Worm (Caenorhabditis elegans): Measurements from ENCODE around the gene C53D6.6.

Gene C53D6.6

ce11 chrIV:9021245-9021779 lies 11.2 kb downstream of the C53D6.6 start:
- TF ChIP-seq unc-62 (GFP tag; optimal IDR thresholded peaks at IDR 0.05) = no peak

ce11 chrIV:9020840-9021239 lies 11.6 kb downstream of the C53D6.6 start, which contains the start of gene C53D6.4:
TSS of gene C53D6.4 (minus strand) at chrIV:9020940.
- TF ChIP-seq unc-62 (GFP tag; optimal IDR thresholded peaks at IDR 0.05) = no peak

ce11 chrIV:9016477-9016876 lies 16.0 kb downstream of the C53D6.6 start, which contains the start of gene acc-2:
TSS of gene acc-2 (plus strand) at chrIV:9016777.
- TF ChIP-seq unc-62 (GFP tag; optimal IDR thresholded peaks at IDR 0.05) = no peak

ce11 chrIV:9010257-9010656 lies 22.2 kb downstream of the C53D6.6 start, which contains the start of gene C53D6.11:
TSS of gene C53D6.11 (plus strand) at chrIV:9010584.
- no peak for TF ChIP-seq unc-62 (GFP tag; optimal IDR thresholded peaks at IDR 0.05)

DNA sequence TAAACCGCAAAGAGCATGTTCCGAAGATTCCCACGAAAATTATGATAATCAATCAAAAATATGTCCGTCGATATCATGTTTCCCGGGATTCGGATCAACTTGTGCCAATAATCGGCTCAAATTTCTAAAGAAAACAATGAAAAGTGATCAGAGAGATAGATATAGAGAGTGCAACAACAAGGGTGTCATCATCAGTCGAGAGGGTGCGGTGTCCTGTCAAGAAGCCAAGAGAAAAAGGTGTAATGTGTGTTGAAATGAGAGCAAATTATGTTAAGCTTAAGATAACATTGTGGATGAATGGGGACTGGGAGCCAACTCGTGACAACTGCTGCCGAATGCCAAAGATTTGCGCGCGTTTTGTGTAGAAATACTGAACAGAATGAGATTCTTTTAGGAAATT lies 24.5 kb downstream of the C53D6.6 start:
- no peak for TF ChIP-seq unc-62 (GFP tag; optimal IDR thresholded peaks at IDR 0.05)

DNA sequence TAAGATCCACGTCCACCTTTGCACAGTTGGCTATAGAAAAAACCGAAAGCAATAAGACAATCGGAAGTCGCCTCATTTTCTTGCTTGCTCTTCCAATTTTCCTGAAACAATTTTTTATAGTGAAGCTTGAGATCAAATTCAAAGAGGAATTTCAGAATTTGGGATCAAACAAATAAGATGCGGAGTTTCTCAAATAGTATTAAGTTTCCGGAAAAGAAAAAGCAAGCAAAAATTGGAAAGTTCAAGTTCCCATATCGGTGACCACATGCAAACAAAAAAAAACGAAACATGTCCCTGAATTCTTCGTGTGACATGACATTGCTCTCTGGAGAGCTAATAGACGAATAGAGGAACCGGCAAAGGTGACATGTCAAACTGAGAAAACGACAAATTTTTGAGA lies 27.2 kb downstream of the C53D6.6 start, which contains the start of gene unc-129:
Gene unc-129, minus strand, starts transcription at position 101 of the 400 bp plus-strand sequence.
- no peak for TF ChIP-seq unc-62 (GFP tag; optimal IDR thresholded peaks at IDR 0.05)

- no peak for TF ChIP-seq unc-62 (GFP tag; optimal IDR thresholded peaks at IDR 0.05)
These were observed 29.8 kb downstream of the C53D6.6 start, which contains the start of gene C53D6.8 for ce11 chrIV:9002636-9003035. TSS of gene C53D6.8 (minus strand) at chrIV:9002736.

ce11 chrIV:9001184-9001583 lies 31.3 kb downstream of the C53D6.6 start:
- no peak for TF ChIP-seq unc-62 (GFP tag; optimal IDR thresholded peaks at IDR 0.05)

DNA sequence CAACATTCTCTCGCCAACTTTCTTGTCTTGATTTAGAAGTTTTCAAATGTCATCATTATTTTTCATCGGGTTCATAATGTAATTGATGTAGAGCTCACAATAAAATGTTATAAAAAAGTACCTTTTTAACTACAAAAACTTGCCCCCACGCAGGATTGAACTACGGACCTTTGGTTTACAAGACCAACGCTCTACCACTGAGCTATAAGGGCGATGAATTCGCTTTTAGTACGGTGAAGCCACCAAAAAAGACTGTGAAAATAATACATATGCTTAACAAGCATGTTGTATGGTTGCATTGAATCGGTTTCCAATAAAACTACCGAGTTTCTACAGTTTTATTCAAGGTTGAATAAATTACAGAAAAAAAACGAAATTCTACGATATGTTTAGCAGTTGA lies 31.8 kb downstream of the C53D6.6 start:
- TF ChIP-seq unc-62 (GFP tag; optimal IDR thresholded peaks at IDR 0.05) = no peak

DNA sequence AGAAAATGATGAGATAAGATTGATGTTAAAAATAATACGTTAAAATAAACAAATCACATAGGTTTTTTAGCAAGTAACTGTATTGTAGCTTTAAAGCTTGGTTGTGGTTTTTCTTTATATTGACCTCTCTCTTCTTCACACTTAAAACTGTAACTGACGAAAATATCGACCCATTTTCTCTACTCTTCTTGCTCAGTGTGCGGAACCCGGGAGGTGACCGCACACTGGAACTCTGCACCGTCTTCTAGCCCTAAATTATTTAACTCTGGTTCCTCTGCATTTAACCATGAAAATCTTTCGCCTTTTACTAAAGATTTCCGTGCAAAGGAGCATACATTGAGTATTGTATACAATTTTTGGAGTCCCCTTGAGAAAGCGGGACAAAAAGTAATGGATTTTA lies 38.0 kb downstream of the C53D6.6 start:
- TF ChIP-seq unc-62 (GFP tag; optimal IDR thresholded peaks at IDR 0.05) = no peak

DNA sequence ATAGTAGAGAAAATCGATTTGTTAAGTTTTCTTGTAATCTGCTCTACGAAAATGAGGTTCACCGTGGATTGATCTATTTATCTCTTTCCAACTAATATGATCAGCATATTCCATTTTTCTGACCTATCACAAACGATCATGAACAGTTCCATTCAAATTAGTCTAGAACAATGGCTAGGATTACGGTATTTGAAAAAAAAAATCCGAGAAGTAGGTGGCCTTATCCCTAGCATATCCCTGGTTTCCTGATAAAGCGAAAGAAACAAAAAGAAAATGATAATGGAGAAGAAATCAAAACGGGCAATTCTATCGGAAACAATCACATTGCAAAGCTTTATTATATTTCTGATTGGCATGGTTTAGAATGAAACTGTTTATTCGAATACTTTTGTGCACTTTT lies 39.7 kb downstream of the C53D6.6 start, which contains the start of gene mltn-12:
Gene mltn-12, plus strand, starts transcription at position 301 of the 400 bp plus-strand sequence.
- TF ChIP-seq unc-62 (GFP tag; optimal IDR thresholded peaks at IDR 0.05) = no peak

DNA sequence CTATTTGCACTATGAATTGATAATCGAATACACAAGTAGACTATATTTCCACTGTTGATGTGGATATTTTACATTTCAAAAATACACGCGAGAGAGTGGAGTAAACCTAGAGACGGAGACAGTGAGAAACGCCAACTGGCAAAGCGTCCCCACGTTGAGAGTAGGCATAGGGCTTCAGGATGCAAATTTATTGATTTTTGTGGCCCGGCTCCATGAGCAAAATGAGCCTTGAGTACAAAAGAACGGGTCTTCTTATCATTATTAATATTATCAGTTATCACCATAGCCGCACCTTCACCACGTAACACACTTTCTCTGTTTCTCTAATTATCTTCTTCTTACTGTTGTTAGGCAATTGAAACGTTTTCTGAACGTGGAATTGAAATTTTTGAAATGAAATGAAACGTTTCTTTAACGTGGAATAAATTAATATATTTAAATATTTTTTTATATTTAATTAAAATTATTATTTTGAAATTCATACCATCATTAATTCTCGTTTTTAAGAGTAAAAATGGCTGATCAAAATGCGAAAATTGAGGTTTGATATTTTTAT lies 45.6 kb downstream of the C53D6.6 start, which contains the start of gene bre-1:
Gene bre-1, plus strand, starts transcription at position 506 of the 556 bp plus-strand sequence.
- TF ChIP-seq unc-62 (GFP tag; optimal IDR thresholded peaks at IDR 0.05) = no peak

ce11 chrIV:8984566-8984965 lies 47.9 kb downstream of the C53D6.6 start, which contains the start of gene nstp-1:
TSS of gene nstp-1 (plus strand) at chrIV:8984866.
- TF ChIP-seq unc-62 (GFP tag; optimal IDR thresholded peaks at IDR 0.05) = no peak

ce11 chrIV:8979695-8980094 lies 52.8 kb downstream of the C53D6.6 start, which contains the start of gene col-119:
TSS of gene col-119 (minus strand) at chrIV:8979795.
- no peak for TF ChIP-seq unc-62 (GFP tag; optimal IDR thresholded peaks at IDR 0.05)

DNA sequence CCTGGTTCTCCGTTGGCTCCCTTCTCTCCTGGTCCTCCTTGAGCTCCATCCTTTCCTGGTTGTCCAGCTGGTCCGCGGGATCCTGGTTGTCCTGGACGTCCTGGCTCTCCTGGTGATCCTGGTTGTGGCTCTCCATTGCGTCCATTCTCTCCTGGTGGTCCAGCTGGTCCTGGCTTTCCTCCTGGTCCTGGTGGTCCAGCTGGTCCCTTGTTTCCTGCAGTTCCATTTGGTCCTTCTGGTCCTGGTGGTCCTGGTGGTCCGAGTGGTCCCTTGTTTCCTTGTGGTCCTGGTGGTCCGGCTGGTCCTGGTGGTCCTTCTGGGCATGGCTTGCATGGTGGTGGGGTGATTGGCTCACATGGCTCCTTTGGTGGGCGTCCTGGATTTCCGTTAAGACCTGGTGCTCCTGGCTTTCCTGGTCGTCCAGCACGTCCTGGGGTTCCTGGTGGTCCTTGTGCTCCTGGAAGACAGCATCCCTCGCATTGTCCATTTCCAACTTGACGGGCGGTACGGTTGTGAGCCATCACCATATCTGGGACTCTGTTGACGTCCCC lies 53.3 kb downstream of the C53D6.6 start:
- no peak for TF ChIP-seq unc-62 (GFP tag; optimal IDR thresholded peaks at IDR 0.05)

DNA sequence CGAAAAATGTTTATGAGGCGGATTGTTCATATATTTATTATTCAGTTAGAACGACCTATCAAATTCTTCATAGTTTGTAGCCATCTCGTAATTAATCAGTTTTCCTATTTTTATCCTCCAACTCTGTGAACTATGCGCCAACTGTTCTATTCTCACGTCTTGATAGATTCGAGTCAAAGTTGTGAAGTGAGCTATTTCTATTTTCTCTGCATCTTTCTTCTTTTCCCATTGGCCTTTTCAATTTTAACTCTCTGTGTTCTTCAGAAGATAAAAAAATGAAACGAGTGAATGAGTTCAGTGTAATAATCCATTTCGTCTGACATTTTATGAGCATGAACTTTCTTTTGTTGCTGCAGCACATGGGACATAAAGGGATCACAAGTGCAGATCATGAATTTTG lies 54.4 kb downstream of the C53D6.6 start:
- TF ChIP-seq unc-62 (GFP tag; optimal IDR thresholded peaks at IDR 0.05) = no peak

Data from whole organism, dauer.